Fruit fly (Drosophila melanogaster) whole organism, wandering third instar larva: ENCODE measurements around the gene Mst98Cb.

Experiments
- Abd-B ChIP-seq: fragments of >200 bp; optimal IDR thresholded peaks from 2 replicates; lab custom pipeline; 2017; ENCODE audit warnings: missing biosample characterization, missing genetic modification characterization
- CG32264 ChIP-seq: fragments of 200-800 bp; sonication (Bioruptor generic); optimal IDR thresholded peaks from 2 replicates; lab custom pipeline; 2016; ENCODE audit warnings: missing biosample characterization, missing genetic modification characterization
- CG9705 ChIP-seq: fragments of 200-800 bp; sonication (Bioruptor generic); optimal IDR thresholded peaks from 2 replicates; lab custom pipeline; 2018; ENCODE audit warnings: missing biosample characterization, mild to moderate bottlenecking, missing genetic modification characterization
- CrebA ChIP-seq: fragments of 200-800 bp; sonication (Bioruptor generic); optimal IDR thresholded peaks from 2 replicates; lab custom pipeline; 2016; ENCODE audit warnings: missing biosample characterization, mild to moderate bottlenecking, missing genetic modification characterization, borderline replicate concordance
- Dfd ChIP-seq: fragments of >200 bp; optimal IDR thresholded peaks from 2 replicates; lab custom pipeline; 2017; ENCODE audit warnings: missing biosample characterization, missing genetic modification characterization
- Dif ChIP-seq: fragments of 200-275, 200-300 bp; sonication (Bioruptor generic); optimal IDR thresholded peaks from 2 replicates; lab custom pipeline; 2018; ENCODE audit warnings: missing biosample characterization, missing genetic modification characterization; ENCODE audit not compliant: partially characterized antibody
- GATAd ChIP-seq: sonication (Bioruptor generic); optimal IDR thresholded peaks from 2 replicates; lab custom pipeline; 2016; ENCODE audit warnings: missing biosample characterization, missing genetic modification characterization
- HLH106 ChIP-seq: fragments of 200-800 bp; optimal IDR thresholded peaks from 3 replicates; lab custom pipeline; 2019; ENCODE audit warnings: missing biosample characterization, mild to moderate bottlenecking, missing genetic modification characterization, moderate library complexity
- Hnf4 ChIP-seq: fragments of 200-800 bp; sonication (Bioruptor generic); optimal IDR thresholded peaks from 2 replicates; lab custom pipeline; 2016; ENCODE audit warnings: missing biosample characterization, mild to moderate bottlenecking, missing genetic modification characterization
- Hr78 ChIP-seq: fragments of >200 bp; optimal IDR thresholded peaks from 2 replicates; lab custom pipeline; 2017; ENCODE audit warnings: missing biosample characterization, missing genetic modification characterization
- Hr83 ChIP-seq: fragments of 200-300 bp; sonication (Bioruptor generic); optimal IDR thresholded peaks from 2 replicates; lab custom pipeline; 2016; ENCODE audit warnings: missing biosample characterization, mild to moderate bottlenecking, missing genetic modification characterization, moderate library complexity; ENCODE audit not compliant: poor library complexity, severe bottlenecking
- Jra ChIP-seq: sonication (Bioruptor generic); optimal IDR thresholded peaks from 2 replicates; lab custom pipeline; 2016; ENCODE audit warnings: missing biosample characterization, missing genetic modification characterization
- Mio ChIP-seq: sonication (Bioruptor generic); optimal IDR thresholded peaks from 2 replicates; lab custom pipeline; 2016; ENCODE audit warnings: missing biosample characterization, missing genetic modification characterization
- Myc ChIP-seq: fragments of >200 bp; optimal IDR thresholded peaks from 2 replicates; lab custom pipeline; 2017
- OdsH ChIP-seq: fragments of 200-800 bp; sonication (Bioruptor generic); optimal IDR thresholded peaks from 2 replicates; lab custom pipeline; 2016; ENCODE audit warnings: missing biosample characterization, mild to moderate bottlenecking, missing genetic modification characterization
- Sp1 ChIP-seq: fragments of 200-800 bp; sonication (Bioruptor generic); optimal IDR thresholded peaks from 3 replicates; lab custom pipeline; 2019; ENCODE audit warnings: missing biosample characterization, mild to moderate bottlenecking, missing genetic modification characterization, moderate library complexity
- Vsx2 ChIP-seq: fragments of 200-300, 225-300 bp; sonication (Bioruptor generic); optimal IDR thresholded peaks from 2 replicates; lab custom pipeline; 2018; ENCODE audit warnings: missing biosample characterization, missing genetic modification characterization; ENCODE audit not compliant: partially characterized antibody
- br ChIP-seq: fragments of 200-800 bp; sonication (Bioruptor generic); optimal IDR thresholded peaks from 2 replicates; lab custom pipeline; 2016; ENCODE audit warnings: missing biosample characterization, missing genetic modification characterization
- dmrt93B ChIP-seq: fragments of 200-800 bp; sonication (Bioruptor generic); optimal IDR thresholded peaks from 2 replicates; lab custom pipeline; 2018; ENCODE audit warnings: missing biosample characterization, mild to moderate bottlenecking, missing genetic modification characterization
- dsf ChIP-seq: sonication (Bioruptor generic); optimal IDR thresholded peaks from 2 replicates; lab custom pipeline; 2016; ENCODE audit warnings: missing biosample characterization, missing genetic modification characterization, borderline replicate concordance
- ey ChIP-seq: fragments of 200-800 bp; sonication (Bioruptor generic); optimal IDR thresholded peaks from 2 replicates; lab custom pipeline; 2016; ENCODE audit warnings: missing biosample characterization, missing genetic modification characterization
- foxo ChIP-seq, 2 experiments: fragments of 200-800 bp; sonication (Bioruptor generic); optimal IDR thresholded peaks; 2 replicates in 1 of 2; 3 replicates in 1 of 2; lab custom pipeline; 2016 to 2017; ENCODE audit warnings: missing biosample characterization in 2 of 2, missing genetic modification characterization in 2 of 2
- fru ChIP-seq: fragments of 200-800 bp; sonication (Bioruptor generic); optimal IDR thresholded peaks from 3 replicates; lab custom pipeline; 2016; ENCODE audit warnings: missing biosample characterization, mild to moderate bottlenecking, missing genetic modification characterization
- h ChIP-seq: fragments of 200-800 bp; sonication (Bioruptor generic); optimal IDR thresholded peaks from 3 replicates; lab custom pipeline; 2016; ENCODE audit warnings: missing biosample characterization, mild to moderate bottlenecking, missing genetic modification characterization
- lola ChIP-seq: fragments of >200 bp; optimal IDR thresholded peaks from 2 replicates; lab custom pipeline; 2017; ENCODE audit warnings: missing biosample characterization, missing genetic modification characterization
- pan ChIP-seq: fragments of >200 bp; optimal IDR thresholded peaks from 2 replicates; lab custom pipeline; 2017
- psq ChIP-seq: fragments of 200-800 bp; sonication (Bioruptor generic); optimal IDR thresholded peaks from 3 replicates; lab custom pipeline; 2017; ENCODE audit warnings: missing biosample characterization, mild to moderate bottlenecking, missing genetic modification characterization, moderate library complexity
- rgr ChIP-seq: fragments of 200-800 bp; sonication (Bioruptor generic); optimal IDR thresholded peaks from 3 replicates; lab custom pipeline; 2016; ENCODE audit warnings: missing biosample characterization, mild to moderate bottlenecking, missing genetic modification characterization
- sage ChIP-seq: fragments of 200-800 bp; sonication (Bioruptor generic); optimal IDR thresholded peaks from 2 replicates; lab custom pipeline; 2016; ENCODE audit warnings: missing biosample characterization, mild to moderate bottlenecking, missing genetic modification characterization
- sv ChIP-seq: fragments of 200-800 bp; sonication (Bioruptor generic); optimal IDR thresholded peaks from 3 replicates; lab custom pipeline; 2016; ENCODE audit warnings: missing biosample characterization, missing genetic modification characterization
- tai ChIP-seq: sonication (Bioruptor generic); optimal IDR thresholded peaks from 2 replicates; lab custom pipeline; 2016; ENCODE audit warnings: missing biosample characterization, missing genetic modification characterization
- usp ChIP-seq: fragments of >200 bp; optimal IDR thresholded peaks from 2 replicates; lab custom pipeline; 2017; ENCODE audit warnings: missing biosample characterization, missing genetic modification characterization
- woc ChIP-seq: sonication (Bioruptor generic); optimal IDR thresholded peaks from 2 replicates; lab custom pipeline; 2016; ENCODE audit warnings: missing biosample characterization, mild to moderate bottlenecking, missing genetic modification characterization

Mst98Cb gene

DNA sequence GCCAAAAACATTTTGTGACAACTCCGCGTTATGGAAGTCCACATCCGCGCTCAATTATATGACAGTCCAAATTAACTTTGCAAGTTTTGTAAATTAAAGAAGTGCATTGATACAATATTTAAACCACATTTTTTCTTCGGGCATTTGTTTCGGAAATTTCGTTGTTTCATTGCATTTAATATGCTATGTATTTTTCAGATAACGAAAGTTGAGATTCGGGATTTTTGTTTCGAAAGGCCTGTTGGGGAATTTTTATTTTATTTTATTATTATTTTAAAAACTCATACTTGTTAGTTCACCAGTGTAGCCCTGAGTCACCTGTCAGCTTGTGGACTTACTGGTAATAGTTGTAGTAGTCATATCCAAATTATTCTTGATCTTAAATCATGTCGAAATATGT lies 1.1 kb downstream of the Mst98Cb start, which contains the start of gene UQCR-14L:
Gene UQCR-14L (plus strand): TSS at position 301 of the 400 bp plus-strand sequence.
- TF ChIP-seq Hnf4 (GFP tag; lab: Kevin White, UChicago) (no peak), br (GFP tag; lab: Kevin White, UChicago) (no peak), Abd-B (GFP tag; lab: Kevin White, UChicago) (no peak), fru (GFP tag; lab: Kevin White, UChicago) (no peak), Jra (GFP tag; lab: Kevin White, UChicago) (no peak), sage (GFP tag; lab: Kevin White, UChicago) (no peak)

- TF ChIP-seq Hnf4 (GFP tag; lab: Kevin White, UChicago) (no peak), br (GFP tag; lab: Kevin White, UChicago) (no peak), Jra (GFP tag; lab: Kevin White, UChicago) (no peak), GATAd (GFP tag; lab: Kevin White, UChicago) (no peak), tai (GFP tag; lab: Kevin White, UChicago) (no peak), CG9705 (no peak)
- TF ChIP-seq, all 38 proteins: peak for 0
Observed at dm6 chr3R:28297513-28297912, 4.9 kb downstream of the Mst98Cb start.

DNA sequence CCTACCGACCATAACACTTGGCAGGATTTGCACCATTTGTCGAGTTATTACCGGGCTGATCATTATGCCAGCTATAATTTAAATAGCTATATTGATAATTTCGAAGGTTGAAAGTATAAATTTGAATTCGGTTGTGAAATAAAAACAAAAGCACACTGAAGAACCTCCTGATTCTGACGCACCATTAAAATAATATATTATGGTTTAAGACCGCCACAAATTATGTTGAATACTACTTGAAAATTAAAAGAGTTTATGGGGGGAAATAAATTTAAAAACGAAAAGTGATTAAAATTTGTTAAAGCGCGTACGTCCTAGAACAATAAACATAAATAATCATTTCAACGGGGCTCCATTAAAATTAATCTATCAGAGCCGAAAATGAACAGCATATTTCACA lies 11.9 kb downstream of the Mst98Cb start, which contains the start of gene CG12516:
Gene CG12516 (minus strand): TSS at position 101 of the 400 bp plus-strand sequence.
- TF ChIP-seq HLH106 (tag; lab: Kevin White, UChicago) (no peak), br (GFP tag; lab: Kevin White, UChicago) (no peak), Abd-B (GFP tag; lab: Kevin White, UChicago) (no peak), pan (lab: Kevin White, UChicago) (no peak), Sp1 (no peak), psq (no peak), sage (GFP tag; lab: Kevin White, UChicago) (no peak), Jra (GFP tag; lab: Kevin White, UChicago) (no peak), rgr (GFP tag; lab: Kevin White, UChicago) (no peak), Dif (GFP tag; lab: Kevin White, UChicago) (no peak), foxo (GFP tag; optimal IDR thresholded peaks at IDR 0.05; lab: Kevin White, UChicago) (no peak), Hr83 (GFP tag; lab: Kevin White, UChicago) (no peak), Mio (GFP tag; lab: Kevin White, UChicago) (no peak), dsf (GFP tag; lab: Kevin White, UChicago) (no peak), ey (GFP tag; lab: Kevin White, UChicago) (no peak), sv (GFP tag; lab: Kevin White, UChicago) (no peak)

DNA sequence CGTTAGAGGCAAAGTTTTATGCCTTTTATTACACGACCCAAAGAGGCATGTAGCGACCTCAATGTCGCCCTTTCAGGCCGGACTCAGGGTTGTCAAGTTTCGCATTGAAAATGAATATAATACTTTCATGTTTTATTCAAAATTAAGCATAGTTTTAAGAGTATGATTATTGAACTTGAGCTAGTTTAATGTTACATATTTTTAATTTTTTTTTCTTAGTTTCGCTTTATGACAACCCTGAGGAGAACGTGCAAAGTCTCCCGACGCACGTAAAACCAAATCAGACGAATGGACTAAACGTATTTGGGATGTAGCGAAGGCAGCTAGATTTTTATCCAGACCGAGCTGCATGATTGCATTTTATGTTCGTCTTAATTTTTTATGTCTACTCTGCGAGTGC lies 13.4 kb downstream of the Mst98Cb start:
- TF ChIP-seq dmrt93B (no peak), Sp1 (no peak), br (GFP tag; lab: Kevin White, UChicago) (no peak), dsf (GFP tag; lab: Kevin White, UChicago) (no peak), OdsH (GFP tag; lab: Kevin White, UChicago) (no peak), lola (GFP tag; lab: Kevin White, UChicago) (no peak), Dfd (GFP tag; lab: Kevin White, UChicago) (no peak), Hnf4 (GFP tag; lab: Kevin White, UChicago) (no peak), usp (GFP tag; lab: Kevin White, UChicago) (no peak), GATAd (GFP tag; lab: Kevin White, UChicago) (no peak), CrebA (GFP tag; lab: Kevin White, UChicago) (no peak), CG9705 (no peak), Mio (GFP tag; lab: Kevin White, UChicago) (no peak), HLH106 (tag; lab: Kevin White, UChicago) (no peak), rgr (GFP tag; lab: Kevin White, UChicago) (no peak), sv (GFP tag; lab: Kevin White, UChicago) (no peak)

- TF ChIP-seq ey (GFP tag; lab: Kevin White, UChicago): no peak
- no peak for TF ChIP-seq h (GFP tag; lab: Kevin White, UChicago)
- TF ChIP-seq Hr78 (GFP tag; lab: Kevin White, UChicago): no peak
- no peak for TF ChIP-seq CG32264 (GFP tag; lab: Kevin White, UChicago)
- TF ChIP-seq rgr (GFP tag; lab: Kevin White, UChicago): no peak
- no peak for TF ChIP-seq Abd-B (GFP tag; lab: Kevin White, UChicago)
- no peak for TF ChIP-seq Vsx2 (GFP tag; lab: Kevin White, UChicago)
- no peak for TF ChIP-seq Jra (GFP tag; lab: Kevin White, UChicago)
- no peak for TF ChIP-seq dmrt93B
- TF ChIP-seq GATAd (GFP tag; lab: Kevin White, UChicago): no peak
- TF ChIP-seq Myc (lab: Kevin White, UChicago): no peak
- no peak for TF ChIP-seq HLH106 (tag; lab: Kevin White, UChicago)
- no peak for TF ChIP-seq Dif (GFP tag; lab: Kevin White, UChicago)
- TF ChIP-seq pan (lab: Kevin White, UChicago): no peak
- TF ChIP-seq woc (GFP tag; lab: Kevin White, UChicago): no peak
- TF ChIP-seq sage (GFP tag; lab: Kevin White, UChicago): no peak
- TF ChIP-seq dsf (GFP tag; lab: Kevin White, UChicago): no peak
Observed at dm6 chr3R:28307926-28308746, 15.5 kb downstream of the Mst98Cb start.
